Fruit fly (Drosophila melanogaster): ENCODE measurements around the gene Vps13B.

The Vps13B gene

dm6 chr3R:29891183-29891582 lies 44.6 kb upstream of the Vps13B start (continued):
- TF ChIP-seq dysf (GFP tag; IDR thresholded peaks at IDR 0.05) (peak; percentile 8; the same call in 1 of the 3 replicates), Med (GFP tag) (peak; percentile 92), Fer1 (GFP tag; optimal IDR thresholded peaks at IDR 0.05) (peak; percentile 53), gsb-n (tag; optimal IDR thresholded peaks at IDR 0.05) (no peak), TFAM (GFP tag; optimal IDR thresholded peaks at IDR 0.05) (no peak), Atf6 (GFP tag; IDR thresholded peaks at IDR 0.05) (peak; percentile 38; the same call in 1 of the 2 replicates), CHES-1-like (GFP tag; optimal IDR thresholded peaks at IDR 0.05) (peak; percentile 2), Ravus (GFP tag; IDR thresholded peaks at IDR 0.05) (no peak), Rfx (GFP tag; IDR thresholded peaks at IDR 0.05) (peak; percentile 34; the same call in 1 of the 2 replicates), CG12659 (GFP tag; optimal IDR thresholded peaks at IDR 0.05) (peak; percentile 26), Vsx1 (GFP tag; optimal IDR thresholded peaks at IDR 0.05) (peak; percentile 20), CG2120 (GFP tag; optimal IDR thresholded peaks at IDR 0.05) (peak; percentile 48), lola (GFP tag; optimal IDR thresholded peaks at IDR 0.05) (no peak), pb (GFP tag; optimal IDR thresholded peaks at IDR 0.05) (no peak), Antp (GFP tag; optimal IDR thresholded peaks at IDR 0.05) (no peak), HHEX (GFP tag; optimal IDR thresholded peaks at IDR 0.05) (peak; percentile 39), CG13287 (GFP tag; IDR thresholded peaks at IDR 0.05; ENCODE audit: partially characterized antibody) (no peak), dmrt99B (tag; optimal IDR thresholded peaks at IDR 0.05) (peak; percentile 18), D19B (GFP tag; optimal IDR thresholded peaks at IDR 0.05) (no peak), CG14014 (GFP tag; IDR thresholded peaks at IDR 0.05) (peak; percentile 48; the same call in 1 of the 2 replicates), CG6175 (GFP tag; IDR thresholded peaks at IDR 0.05) (no peak), CoRest (tag; optimal IDR thresholded peaks at IDR 0.05) (peak; percentile 2), pan (optimal IDR thresholded peaks at IDR 0.05) (no peak), pan (GFP tag; optimal IDR thresholded peaks at IDR 0.05 in 1 of 2, IDR thresholded peaks at IDR 0.05 in 1 of 2) (no peak), pros (GFP tag; optimal IDR thresholded peaks at IDR 0.05) (no peak), CG32532 (GFP tag; IDR thresholded peaks at IDR 0.05) (peak; percentile 32; the same call in 1 of the 2 replicates), repo (GFP tag; optimal IDR thresholded peaks at IDR 0.05) (no peak), Dp (GFP tag; optimal IDR thresholded peaks at IDR 0.05) (no peak), caup (GFP tag; optimal IDR thresholded peaks at IDR 0.05; ENCODE audit: severe bottlenecking) (peak; percentile 60), CG30403 (GFP tag; optimal IDR thresholded peaks at IDR 0.05) (no peak), CG2116 (GFP tag; optimal IDR thresholded peaks at IDR 0.05) (peak; percentile 18), CG3163 (GFP tag; optimal IDR thresholded peaks at IDR 0.05) (no peak), so (GFP tag; IDR thresholded peaks at IDR 0.05) (0 out of 3 replicates have a peak, but pooled peaks have one; percentile 12), Fer3 (tag; optimal IDR thresholded peaks at IDR 0.05) (peak; percentile 48), Kr (GFP tag; optimal IDR thresholded peaks at IDR 0.05) (no peak), tll (GFP tag; optimal IDR thresholded peaks at IDR 0.05) (peak in 1 of 2 experiments; percentile 3), Hr39 (optimal IDR thresholded peaks at IDR 0.05) (no peak), gro (GFP tag; optimal IDR thresholded peaks at IDR 0.05) (no peak), NfI (GFP tag; optimal IDR thresholded peaks at IDR 0.05) (no peak), unc-4 (GFP tag; IDR thresholded peaks at IDR 0.05; ENCODE audit: partially characterized antibody) (no peak), CG15479 (GFP tag; optimal IDR thresholded peaks at IDR 0.05) (no peak), CG7987 (GFP tag; optimal IDR thresholded peaks at IDR 0.05) (peak; percentile 41), CG12071 (GFP tag; optimal IDR thresholded peaks at IDR 0.05) (peak; percentile 59), CG15601 (tag; optimal IDR thresholded peaks at IDR 0.05) (peak; percentile 34), salm (tag; optimal IDR thresholded peaks at IDR 0.05) (no peak), MTF-1 (GFP tag; optimal IDR thresholded peaks at IDR 0.05; ENCODE audit: borderline replicate concordance) (no peak), CG10209 (GFP tag; optimal IDR thresholded peaks at IDR 0.05) (peak; percentile 55), CG11723 (GFP tag; optimal IDR thresholded peaks at IDR 0.05) (peak; percentile 22), tgo (GFP tag; IDR thresholded peaks at IDR 0.05) (no peak), mld (GFP tag; IDR thresholded peaks at IDR 0.05; ENCODE audit: partially characterized antibody) (no peak)

Data from whole organism, embryonic.